Fruit fly (Drosophila melanogaster) Kc167 (cell line): ENCODE data around the gene CG10470.

Experiments used
- Myc ChIP-seq: fragments of >200 bp; optimal IDR thresholded peaks from 2 replicates; lab custom pipeline; 2017; ENCODE audit warnings: missing external identifiers
- Sin3A ChIP-seq: fragments of >200 bp; optimal IDR thresholded peaks from 2 replicates; lab custom pipeline; 2018; ENCODE audit warnings: missing external identifiers
- h ChIP-seq: fragments of >200 bp; optimal IDR thresholded peaks from 3 replicates; lab custom pipeline; 2018; ENCODE audit warnings: missing external identifiers
- insv ChIP-seq: fragments of >200 bp; optimal IDR thresholded peaks from 3 replicates; lab custom pipeline; 2018; ENCODE audit warnings: missing external identifiers
- psq ChIP-seq: fragments of >200 bp; optimal IDR thresholded peaks from 2 replicates; lab custom pipeline; 2017; ENCODE audit warnings: missing external identifiers
- ttk ChIP-seq: sonication (Bioruptor generic); optimal IDR thresholded peaks from 2 replicates; lab custom pipeline; 2017; ENCODE audit warnings: missing external identifiers

DNA sequence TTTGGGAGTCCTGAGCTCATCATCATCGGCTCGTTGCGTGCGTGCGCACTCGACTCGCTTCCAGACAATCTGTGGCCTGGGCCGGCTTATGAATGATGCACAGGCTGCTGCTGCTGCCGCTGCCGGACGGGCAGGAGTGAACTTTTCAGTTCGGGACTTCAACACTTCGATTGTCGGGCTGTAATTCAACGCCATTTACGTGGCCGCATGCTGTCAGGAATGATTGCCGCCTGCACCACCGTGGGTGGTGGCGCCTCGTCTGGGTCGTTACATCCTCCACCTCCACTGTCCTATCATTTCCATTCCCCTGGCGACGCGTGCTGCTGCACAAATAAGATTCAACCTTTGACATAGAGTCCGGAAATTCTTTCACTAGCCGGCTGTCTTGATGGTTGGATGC is 38.8 kb upstream of the CG10470 start:
- TF ChIP-seq psq (lab: Kevin White, UChicago) (no peak), Sin3A (lab: Kevin White, UChicago) (no peak), insv (lab: Kevin White, UChicago) (no peak), h (no peak), Myc (lab: Kevin White, UChicago) (no peak), ttk (lab: Kevin White, UChicago) (no peak)
